4 worm cellular contexts compared by ENCODE assay signal in the genomic region with DNA sequence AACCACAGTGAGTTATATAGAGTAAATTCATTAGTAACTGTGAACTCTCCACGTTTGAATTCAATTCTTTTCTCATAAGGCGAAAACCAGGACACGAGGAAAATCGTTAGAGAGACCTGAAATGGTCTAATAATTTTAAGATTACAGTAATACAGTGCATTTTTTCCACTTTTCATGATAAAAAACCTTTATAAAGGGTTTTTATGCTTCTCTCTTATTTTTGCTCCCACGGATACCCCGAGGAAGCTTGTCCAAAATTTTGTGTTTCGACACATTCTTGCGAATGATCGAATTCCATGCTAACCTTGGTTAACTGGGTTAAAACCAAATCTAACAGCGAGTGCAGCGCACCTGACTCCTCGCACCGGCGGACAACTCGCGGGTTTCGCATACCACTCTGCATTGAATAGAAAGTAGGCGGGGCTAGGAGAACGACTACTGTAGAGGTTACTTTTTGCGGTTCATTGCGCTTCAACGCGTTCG.
TF ChIP-seq lines count a peak whose summit lies in the region.

No protein-coding gene starts in this region.

TF ChIP-seq in whole organism, L2 larva, 48 proteins besides CTCF, POLR2A, EP300 and RAD21:
- TF ChIP-seq gmeb-1 (tag; optimal IDR thresholded peaks at IDR 0.05; lab: Kevin White, UChicago), result peak; percentile 21
- peak; percentile 96 for TF ChIP-seq snpc-4 (tag; optimal IDR thresholded peaks at IDR 0.05; lab: Kevin White, UChicago)
- no peak for TF ChIP-seq aly-2 (tag; optimal IDR thresholded peaks at IDR 0.05; lab: Kevin White, UChicago)
- TF ChIP-seq lsy-2 (tag; optimal IDR thresholded peaks at IDR 0.05; lab: Kevin White, UChicago), result peak in 1 of 2 experiments; percentile 53
- peak; percentile 30 for TF ChIP-seq crh-2 (tag; optimal IDR thresholded peaks at IDR 0.05; lab: Kevin White, UChicago)
- no peak for TF ChIP-seq ztf-11 (tag; optimal IDR thresholded peaks at IDR 0.05; lab: Kevin White, UChicago)
- peak; percentile 29 for TF ChIP-seq nhr-21 (tag; optimal IDR thresholded peaks at IDR 0.05; lab: Kevin White, UChicago)
- peak; percentile 78 for TF ChIP-seq ama-1 (optimal IDR thresholded peaks at IDR 0.05; lab: Kevin White, UChicago)
- peak; percentile 73 for TF ChIP-seq sma-3 (GFP tag; optimal IDR thresholded peaks at IDR 0.05; lab: Kevin White, UChicago)
- peak; percentile 12 for TF ChIP-seq F13H6.1 (tag; optimal IDR thresholded peaks at IDR 0.05; lab: Kevin White, UChicago)
- TF ChIP-seq sma-9 (GFP tag; optimal IDR thresholded peaks at IDR 0.05; lab: Kevin White, UChicago), result peak; percentile 35
- TF ChIP-seq sma-9 (tag; optimal IDR thresholded peaks at IDR 0.05; lab: Kevin White, UChicago), result no peak
- no peak for TF ChIP-seq ztf-4 (tag; optimal IDR thresholded peaks at IDR 0.05; lab: Kevin White, UChicago)
- peak; percentile 2 for TF ChIP-seq fos-1 (tag; optimal IDR thresholded peaks at IDR 0.05; lab: Kevin White, UChicago)
- peak; percentile 17 for TF ChIP-seq ceh-16 (tag; optimal IDR thresholded peaks at IDR 0.05; lab: Kevin White, UChicago)
- no peak for TF ChIP-seq nhr-25 (tag; optimal IDR thresholded peaks at IDR 0.05; lab: Kevin White, UChicago)
- peak; percentile 17 for TF ChIP-seq lin-13 (GFP tag; optimal IDR thresholded peaks at IDR 0.05; lab: Kevin White, UChicago)
TF ChIP-seq in whole organism, L2 larva: peak in this region for 12.

TF ChIP-seq in whole organism, L4 larva, 104 proteins besides CTCF, POLR2A, EP300 and RAD21 (continues in another document):
- TF ChIP-seq fkh-10 (GFP tag; optimal IDR thresholded peaks at IDR 0.05; lab: Kevin White, UChicago) (no peak), lsy-2 (tag; optimal IDR thresholded peaks at IDR 0.05; lab: Kevin White, UChicago) (peak in 1 of 2 experiments; percentile 56), F49E8.2 (tag; optimal IDR thresholded peaks at IDR 0.05; lab: Kevin White, UChicago; ENCODE audit: borderline replicate concordance) (peak; percentile 66), nhr-11 (tag; optimal IDR thresholded peaks at IDR 0.05; lab: Kevin White, UChicago) (no peak), hlh-11 (tag; optimal IDR thresholded peaks at IDR 0.05; lab: Kevin White, UChicago) (peak; percentile 33), set-16 (GFP tag; IDR thresholded peaks at IDR 0.05; lab: Robert Waterston, UW) (no peak), dpl-1 (GFP tag; optimal IDR thresholded peaks at IDR 0.05; lab: Kevin White, UChicago) (peak; percentile 12), Y48G9A.11 (GFP tag; IDR thresholded peaks at IDR 0.05; lab: Robert Waterston, UW) (peak; percentile 68), Y105C5A.15 (GFP tag; IDR thresholded peaks at IDR 0.05; lab: Robert Waterston, UW) (no peak), Y5F2A.4 (GFP tag; optimal IDR thresholded peaks at IDR 0.05; lab: Kevin White, UChicago) (no peak), egl-43 (GFP tag; IDR thresholded peaks at IDR 0.05; lab: Robert Waterston, UW) (peak; percentile 60; the same call in 1 of the 2 replicates), duxl-1 (tag; optimal IDR thresholded peaks at IDR 0.05; lab: Kevin White, UChicago; ENCODE audit: poor library complexity) (peak; percentile 23), unc-39 (tag; optimal IDR thresholded peaks at IDR 0.05; lab: Kevin White, UChicago) (no peak), T26A8.4 (GFP tag; IDR thresholded peaks at IDR 0.05; lab: Robert Waterston, UW) (peak; percentile 88), arid-1 (GFP tag; conservative IDR thresholded peaks at IDR 0.05; lab: Robert Waterston, UW) (peak; percentile 53), zfp-3 (GFP tag; conservative IDR thresholded peaks at IDR 0.05; lab: Robert Waterston, UW) (no peak), dve-1 (tag; optimal IDR thresholded peaks at IDR 0.05; lab: Kevin White, UChicago; ENCODE audit: insufficient read depth) (peak; percentile 28), ZK546.5 (tag; optimal IDR thresholded peaks at IDR 0.05; lab: Kevin White, UChicago) (no peak), lin-1 (GFP tag; IDR thresholded peaks at IDR 0.05; lab: Robert Waterston, UW) (no peak), mdt-29 (GFP tag; IDR thresholded peaks at IDR 0.05; lab: Robert Waterston, UW) (peak; percentile 80), mes-2 (tag; optimal IDR thresholded peaks at IDR 0.05; lab: Kevin White, UChicago; ENCODE audit: poor library complexity, severe bottlenecking) (peak; percentile 71), nhr-111 (GFP tag; optimal IDR thresholded peaks at IDR 0.05; lab: Kevin White, UChicago) (no peak), ztf-7 (tag; optimal IDR thresholded peaks at IDR 0.05; lab: Kevin White, UChicago) (no peak)

TF ChIP-seq in whole organism, late embryonic, 69 proteins besides CTCF, POLR2A, EP300 and RAD21:
- TF ChIP-seq ama-1 (optimal IDR thresholded peaks at IDR 0.05; lab: Kevin White, UChicago), result peak; percentile 58
- TF ChIP-seq ref-2 (tag; optimal IDR thresholded peaks at IDR 0.05; lab: Kevin White, UChicago), result peak; percentile 13
- peak; percentile 59 for TF ChIP-seq hlh-30 (tag; optimal IDR thresholded peaks at IDR 0.05; lab: Kevin White, UChicago; ENCODE audit: insufficient read depth)
- TF ChIP-seq ahr-1 (tag; optimal IDR thresholded peaks at IDR 0.05; lab: Kevin White, UChicago), result no peak
TF ChIP-seq in whole organism, late embryonic: peak in this region for 3.

TF ChIP-seq in whole organism, mixed stage, embryonic, 35 proteins besides CTCF, POLR2A, EP300 and RAD21:
- TF ChIP-seq cnd-1 (tag; optimal IDR thresholded peaks at IDR 0.05; lab: Kevin White, UChicago) (no peak), ceh-83 (GFP tag; optimal IDR thresholded peaks at IDR 0.05; lab: Kevin White, UChicago) (peak; percentile 74), mab-5 (tag; optimal IDR thresholded peaks at IDR 0.05; lab: Kevin White, UChicago) (no peak), ces-1 (GFP tag; optimal IDR thresholded peaks at IDR 0.05; lab: Kevin White, UChicago) (no peak), blmp-1 (tag; optimal IDR thresholded peaks at IDR 0.05; lab: Kevin White, UChicago) (no peak), lin-13 (tag; optimal IDR thresholded peaks at IDR 0.05; lab: Kevin White, UChicago) (no peak)
